Worm (Caenorhabditis elegans) whole organism, young adult: ENCODE measurements around the gene pycr-4.
A peak's percentile ranks its signal among the peaks of the same experiment; 100 is the strongest.

Experiments
- B0035.1 ChIP-seq: sonication (generic microtip); optimal IDR thresholded peaks from 2 replicates; lab custom pipeline; 2016; ENCODE audit warnings: missing genetic modification characterization, mild to moderate bottlenecking, missing compliant biosample characterization, missing genotype, missing genetic modification reagents
- C17E4.6 ChIP-seq: fragments of 200-800 bp; sonication (Bioruptor generic); IDR thresholded peaks from 2 replicates; pipeline ENCODE4 v1.3.6; 2022; ENCODE audit warnings: missing genetic modification reagents, missing genetic modification characterization, missing compliant biosample characterization
- F10E7.11 ChIP-seq: sonication (generic microtip); optimal IDR thresholded peaks from 2 replicates; lab custom pipeline; 2017; ENCODE audit warnings: mild to moderate bottlenecking, missing genetic modification characterization, moderate library complexity, missing compliant biosample characterization
- F22D6.2 ChIP-seq: sonication (generic microtip); optimal IDR thresholded peaks from 2 replicates; lab custom pipeline; 2016; ENCODE audit warnings: mild to moderate bottlenecking, missing genetic modification characterization, missing compliant biosample characterization
- F33H1.4 ChIP-seq: fragments of 200-800 bp; sonication (Bioruptor generic); IDR thresholded peaks from 2 replicates; pipeline ENCODE4 v1.3.6; 2022; ENCODE audit warnings: missing genetic modification reagents, missing genetic modification characterization, missing compliant biosample characterization
- F37B4.10 ChIP-seq: fragments of 200-800 bp; sonication (Bioruptor generic); IDR thresholded peaks from 2 replicates; pipeline ENCODE4 v1.3.6; 2022; ENCODE audit warnings: missing genetic modification characterization, missing compliant biosample characterization
- F49E8.2 ChIP-seq: sonication (generic microtip); optimal IDR thresholded peaks from 3 replicates; lab custom pipeline; 2017; ENCODE audit warnings: missing genetic modification characterization, mild to moderate bottlenecking, missing compliant biosample characterization, antibody characterized with exemption, moderate library complexity; ENCODE audit not compliant: insufficient read depth
- F55B11.4 ChIP-seq: sonication (generic microtip); optimal IDR thresholded peaks from 2 replicates; lab custom pipeline; 2016; ENCODE audit warnings: missing compliant biosample characterization, missing genetic modification characterization, borderline replicate concordance; ENCODE audit not compliant: insufficient read depth
- K11D2.4 ChIP-seq: fragments of 200-800 bp; sonication (Bioruptor generic); IDR thresholded peaks from 2 replicates; pipeline ENCODE4 v1.3.6; 2022; ENCODE audit warnings: missing genetic modification reagents, missing genetic modification characterization, missing compliant biosample characterization
- T26A5.8 ChIP-seq: sonication (generic microtip); optimal IDR thresholded peaks from 2 replicates; lab custom pipeline; 2016; ENCODE audit warnings: missing genetic modification characterization, missing compliant biosample characterization
- Y53F4B.3 ChIP-seq: fragments of 200-800 bp; sonication (Bioruptor generic); IDR thresholded peaks from 2 replicates; pipeline ENCODE4 v1.3.6; 2022; ENCODE audit warnings: missing genetic modification reagents, missing genetic modification characterization, missing compliant biosample characterization
- Y53G8AR.9 ChIP-seq: fragments of 200-800 bp; sonication (Bioruptor generic); conservative IDR thresholded peaks from 2 replicates; pipeline ENCODE4 v1.3.6; 2022; ENCODE audit warnings: missing genetic modification reagents, missing genetic modification characterization, missing compliant biosample characterization
- aptf-3 ChIP-seq: fragments of 200-800 bp; sonication (Bioruptor generic); IDR thresholded peaks from 2 replicates; pipeline ENCODE4 v1.3.6; 2022; ENCODE audit warnings: missing genetic modification characterization, missing compliant biosample characterization
- athp-1 ChIP-seq: sonication (generic microtip); optimal IDR thresholded peaks from 2 replicates; lab custom pipeline; 2017; ENCODE audit warnings: mild to moderate bottlenecking, missing genetic modification characterization, missing compliant biosample characterization
- bed-2 ChIP-seq: fragments of 200-800 bp; sonication (Bioruptor generic); IDR thresholded peaks from 2 replicates; pipeline ENCODE4 v1.3.6; 2022; ENCODE audit warnings: missing genetic modification reagents, missing genetic modification characterization, missing compliant biosample characterization
- cebp-2 ChIP-seq: fragments of 200-800 bp; sonication (Bioruptor generic); IDR thresholded peaks from 2 replicates; pipeline ENCODE4 v1.3.6; 2022; ENCODE audit warnings: missing genetic modification characterization, missing compliant biosample characterization
- ceh-27 ChIP-seq: fragments of 200-800 bp; sonication (Bioruptor generic); optimal IDR thresholded peaks from 2 replicates; lab custom pipeline; 2018; ENCODE audit warnings: mild to moderate bottlenecking, missing genetic modification characterization, moderate library complexity, missing compliant biosample characterization
- ceh-40 ChIP-seq: fragments of 200-800 bp; sonication (Bioruptor generic); IDR thresholded peaks from 2 replicates; pipeline ENCODE4 v1.3.6; 2022; ENCODE audit warnings: missing genetic modification characterization, missing compliant biosample characterization
- ceh-79 ChIP-seq: sonication (generic microtip); optimal IDR thresholded peaks from 2 replicates; lab custom pipeline; 2017; ENCODE audit warnings: mild to moderate bottlenecking, missing genetic modification characterization, missing compliant biosample characterization
- chd-7 ChIP-seq: sonication (generic microtip); optimal IDR thresholded peaks from 2 replicates; lab custom pipeline; 2016; ENCODE audit warnings: mild to moderate bottlenecking, missing genetic modification characterization, moderate library complexity, missing compliant biosample characterization
- die-1 ChIP-seq: sonication (generic microtip); optimal IDR thresholded peaks from 2 replicates; lab custom pipeline; 2016; ENCODE audit warnings: missing genotype, mild to moderate bottlenecking, missing genetic modification characterization, missing compliant biosample characterization
- egl-18 ChIP-seq: fragments of 200-800 bp; sonication (Bioruptor generic); IDR thresholded peaks from 2 replicates; pipeline ENCODE4 v1.3.6; 2022; ENCODE audit warnings: missing genetic modification reagents, missing genetic modification characterization, missing compliant biosample characterization
- egrh-3 ChIP-seq: fragments of 200-800 bp; sonication (Bioruptor generic); IDR thresholded peaks from 2 replicates; pipeline ENCODE4 v1.3.6; 2022; ENCODE audit warnings: missing genetic modification reagents, missing genetic modification characterization, missing compliant biosample characterization
- ekl-4 ChIP-seq: fragments of 200-800 bp; sonication (Bioruptor generic); IDR thresholded peaks from 2 replicates; pipeline ENCODE4 v1.3.6; 2022; ENCODE audit warnings: missing genetic modification reagents, missing genetic modification characterization, missing compliant biosample characterization
- fkh-3 ChIP-seq: sonication (generic microtip); optimal IDR thresholded peaks from 2 replicates; lab custom pipeline; 2016; ENCODE audit warnings: mild to moderate bottlenecking, missing genetic modification characterization, missing compliant biosample characterization
- hlh-12 ChIP-seq: sonication (generic microtip); optimal IDR thresholded peaks from 2 replicates; lab custom pipeline; 2016; ENCODE audit warnings: missing genetic modification characterization, missing compliant biosample characterization
- hlh-26 ChIP-seq: fragments of 200-800 bp; sonication (Bioruptor generic); conservative IDR thresholded peaks from 2 replicates; pipeline ENCODE4 v1.3.6; 2022; ENCODE audit warnings: missing genetic modification reagents, missing genetic modification characterization, missing compliant biosample characterization
- lag-1 ChIP-seq: fragments of 200-800 bp; sonication (Bioruptor generic); IDR thresholded peaks from 2 replicates; pipeline ENCODE4 v1.3.6; 2022; ENCODE audit warnings: missing genetic modification reagents, missing genetic modification characterization, missing compliant biosample characterization
- lin-40 ChIP-seq: sonication (generic microtip); optimal IDR thresholded peaks from 2 replicates; lab custom pipeline; 2016; ENCODE audit warnings: missing genetic modification characterization, mild to moderate bottlenecking, missing compliant biosample characterization, missing genotype, missing genetic modification reagents
- lsy-27 ChIP-seq: sonication (generic microtip); optimal IDR thresholded peaks from 2 replicates; lab custom pipeline; 2017; ENCODE audit warnings: missing genetic modification characterization, mild to moderate bottlenecking, missing compliant biosample characterization, antibody characterized with exemption, missing genotype, borderline replicate concordance; ENCODE audit not compliant: insufficient read depth
- madf-3 ChIP-seq: fragments of 200-800 bp; sonication (Bioruptor generic); IDR thresholded peaks from 2 replicates; pipeline ENCODE4 v1.3.6; 2022; ENCODE audit warnings: missing genetic modification reagents, missing genetic modification characterization, missing compliant biosample characterization
- madf-6 ChIP-seq: fragments of 200-800 bp; sonication (Bioruptor generic); IDR thresholded peaks from 2 replicates; pipeline ENCODE4 v1.3.6; 2022; ENCODE audit warnings: missing genetic modification reagents, missing genetic modification characterization, missing compliant biosample characterization
- mcd-1 ChIP-seq: fragments of 200-800 bp; sonication (Bioruptor generic); IDR thresholded peaks from 2 replicates; pipeline ENCODE4 v1.3.6; 2022; ENCODE audit warnings: missing genetic modification reagents, missing genetic modification characterization, missing compliant biosample characterization
- nfya-1 ChIP-seq: sonication (generic microtip); optimal IDR thresholded peaks from 2 replicates; lab custom pipeline; 2017; ENCODE audit warnings: antibody characterized with exemption, missing compliant biosample characterization, missing genetic modification characterization, borderline replicate concordance; ENCODE audit not compliant: insufficient read depth
- nhr-120 ChIP-seq: fragments of 200-800 bp; sonication (Bioruptor generic); IDR thresholded peaks from 2 replicates; pipeline ENCODE4 v1.3.6; 2022; ENCODE audit warnings: missing genetic modification characterization, missing compliant biosample characterization
- nhr-80 ChIP-seq: sonication (generic microtip); optimal IDR thresholded peaks from 2 replicates; lab custom pipeline; 2016; ENCODE audit warnings: missing genetic modification characterization, missing compliant biosample characterization
- nhr-90 ChIP-seq: sonication (generic microtip); optimal IDR thresholded peaks from 2 replicates; lab custom pipeline; 2016; ENCODE audit warnings: missing genotype, mild to moderate bottlenecking, missing genetic modification characterization, missing compliant biosample characterization
- rcor-1 ChIP-seq: fragments of 200-800 bp; sonication (Bioruptor generic); IDR thresholded peaks from 2 replicates; pipeline ENCODE4 v1.3.6; 2022; ENCODE audit warnings: missing genetic modification reagents, missing genetic modification characterization, missing compliant biosample characterization
- rpc-1 ChIP-seq, 2 experiments: fragments of 150-350 bp in 1 of 2; sonication (generic microtip) in 1 of 2; optimal IDR thresholded peaks; 2 replicates each; lab custom pipeline; 2014 to 2018; ENCODE audit warnings: missing biosample characterization in 1 of 2, missing genetic modification characterization in 1 of 2, missing genetic modification reagents in 1 of 2, missing genotype in 1 of 2
- snpc-3.4 ChIP-seq: sonication (generic microtip); optimal IDR thresholded peaks from 2 replicates; lab custom pipeline; 2017; ENCODE audit warnings: missing genetic modification characterization, mild to moderate bottlenecking, missing compliant biosample characterization, antibody characterized with exemption, moderate library complexity, missing genotype, missing genetic modification reagents
- snpc-4 ChIP-seq, 5 experiments: fragments of 150-350 bp in 1 of 5; sonication (generic microtip) in 4 of 5; optimal IDR thresholded peaks; 2 replicates each; lab custom pipeline; 2014 to 2018; ENCODE audit warnings: missing genetic modification characterization in 5 of 5, missing biosample characterization in 3 of 5, antibody characterized with exemption in 2 of 5, mild to moderate bottlenecking in 2 of 5, missing compliant biosample characterization in 2 of 5, missing genotype in 2 of 5, moderate library complexity in 2 of 5, missing genetic modification reagents in 1 of 5
- sptf-2 ChIP-seq: fragments of 200-800 bp; sonication (Bioruptor generic); optimal IDR thresholded peaks from 2 replicates; lab custom pipeline; 2018; ENCODE audit warnings: mild to moderate bottlenecking, missing genetic modification characterization, missing compliant biosample characterization
- tbx-9 ChIP-seq: sonication (generic microtip); optimal IDR thresholded peaks from 2 replicates; lab custom pipeline; 2016; ENCODE audit warnings: borderline replicate concordance, missing genetic modification characterization, inconsistent platforms, missing compliant biosample characterization
- ztf-18 ChIP-seq: sonication (generic microtip); optimal IDR thresholded peaks from 2 replicates; lab custom pipeline; 2016; ENCODE audit warnings: missing genotype, mild to moderate bottlenecking, missing genetic modification characterization, missing compliant biosample characterization

Gene pycr-4

ce11 chrIV:7497750-7498149 lies 20.7 kb upstream of the pycr-4 start, which contains the start of gene egas-4:
egas-4 (minus strand) TSS chrIV:7497850.
- no peak for TF ChIP-seq bed-2 (GFP tag; lab: Robert Waterston, UW)
- no peak for TF ChIP-seq K11D2.4 (GFP tag; lab: Robert Waterston, UW)
- TF ChIP-seq hlh-26 (GFP tag; lab: Robert Waterston, UW): no peak
- TF ChIP-seq aptf-3 (GFP tag; lab: Robert Waterston, UW): no peak
- no peak for TF ChIP-seq sptf-2 (GFP tag; lab: Kevin White, UChicago)
- TF ChIP-seq T26A5.8 (tag; lab: Kevin White, UChicago): no peak
- TF ChIP-seq madf-3 (GFP tag; lab: Robert Waterston, UW): no peak
- no peak for TF ChIP-seq ceh-79
- TF ChIP-seq die-1 (tag; lab: Kevin White, UChicago): no peak
- no peak for TF ChIP-seq nhr-90 (tag; lab: Kevin White, UChicago)
- no peak for TF ChIP-seq egrh-3 (GFP tag; lab: Robert Waterston, UW)

ce11 chrIV:7497205-7497604 lies 20.1 kb upstream of the pycr-4 start:
- TF ChIP-seq hlh-12 (tag; lab: Kevin White, UChicago) (no peak), aptf-3 (GFP tag; lab: Robert Waterston, UW) (no peak), fkh-3 (tag; lab: Kevin White, UChicago) (no peak), F33H1.4 (GFP tag; lab: Robert Waterston, UW) (no peak), nhr-80 (peak; percentile 86)
- TF ChIP-seq, all 124 proteins: peak for 1

ce11 chrIV:7491464-7491863 lies 14.4 kb upstream of the pycr-4 start, which contains the start of gene F55G1.1:
F55G1.1 (plus strand) TSS chrIV:7491764.
- TF ChIP-seq F10E7.11 (tag; lab: Kevin White, UChicago): no peak
- TF ChIP-seq tbx-9: no peak
- no peak for TF ChIP-seq ztf-18
- TF ChIP-seq athp-1: no peak
- no peak for TF ChIP-seq cebp-2
- TF ChIP-seq mcd-1 (GFP tag; lab: Robert Waterston, UW): no peak
- no peak for TF ChIP-seq rpc-1 (optimal IDR thresholded peaks at IDR 0.05; lab: Kevin White, UChicago)
- TF ChIP-seq rpc-1 (tag; optimal IDR thresholded peaks at IDR 0.05; lab: Kevin White, UChicago): no peak
- TF ChIP-seq lsy-27: no peak
- no peak for TF ChIP-seq F49E8.2
- no peak for TF ChIP-seq lag-1 (GFP tag; lab: Robert Waterston, UW)
- TF ChIP-seq chd-7: no peak
- no peak for TF ChIP-seq Y53F4B.3 (GFP tag; lab: Robert Waterston, UW)
- TF ChIP-seq Y53G8AR.9 (GFP tag; lab: Robert Waterston, UW): no peak
- no peak for TF ChIP-seq snpc-3.4
- TF ChIP-seq madf-6 (GFP tag; lab: Robert Waterston, UW): no peak
- no peak for TF ChIP-seq nhr-120 (GFP tag; lab: Robert Waterston, UW)
- no peak for TF ChIP-seq F55B11.4 (tag; lab: Kevin White, UChicago)
- TF ChIP-seq egl-18 (GFP tag; lab: Robert Waterston, UW): no peak

- peak; percentile 85 for TF ChIP-seq Y53G8AR.9 (GFP tag; lab: Robert Waterston, UW)
- no peak for TF ChIP-seq ceh-40
- TF ChIP-seq rcor-1 (GFP tag; lab: Robert Waterston, UW): no peak
- TF ChIP-seq F22D6.2 (tag; lab: Kevin White, UChicago): no peak
- TF ChIP-seq F37B4.10 (GFP tag; lab: Robert Waterston, UW): 0 out of 2 replicates have a peak, but pooled peaks have one; percentile 2
- peak; percentile 51 for TF ChIP-seq C17E4.6 (GFP tag; lab: Robert Waterston, UW)
- peak; percentile 53 for TF ChIP-seq die-1 (tag; lab: Kevin White, UChicago)
- TF ChIP-seq snpc-4 (GFP tag; optimal IDR thresholded peaks at IDR 0.05; lab: Kevin White, UChicago): no peak
- TF ChIP-seq snpc-4 (tag; optimal IDR thresholded peaks at IDR 0.05; lab: Kevin White, UChicago): peak in 1 of 4 experiments; percentile 75
- no peak for TF ChIP-seq ceh-27 (GFP tag; lab: Kevin White, UChicago)
- no peak for TF ChIP-seq lin-40 (tag; lab: Kevin White, UChicago)
- TF ChIP-seq ztf-18: no peak
- TF ChIP-seq egl-18 (GFP tag; lab: Robert Waterston, UW): no peak
- peak; percentile 57; the same call in 1 of the 2 replicates for TF ChIP-seq ekl-4 (GFP tag; lab: Robert Waterston, UW)
- no peak for TF ChIP-seq nfya-1 (tag; lab: Kevin White, UChicago)
- no peak for TF ChIP-seq sptf-2 (GFP tag; lab: Kevin White, UChicago)
- TF ChIP-seq B0035.1 (tag; lab: Kevin White, UChicago): no peak
- TF ChIP-seq cebp-2: peak; percentile 75; the same call in 1 of the 2 replicates
- TF ChIP-seq athp-1: peak; percentile 27
Measured at ce11 chrIV:7488457-7488783, 11.3 kb upstream of the pycr-4 start.
